Fruit fly (Drosophila melanogaster) whole organism, adult: ENCODE data around the gene Fntb.

Source experiments
- CG11617 ChIP-seq: fragments of 200-800 bp; sonication (Bioruptor generic); optimal IDR thresholded peaks from 2 replicates; lab custom pipeline; 2017; ENCODE audit warnings: mild to moderate bottlenecking, missing biosample characterization, missing genetic modification reagents, missing genetic modification characterization
- CG14711 ChIP-seq: fragments of 200-800 bp; sonication (Bioruptor generic); optimal IDR thresholded peaks from 2 replicates; lab custom pipeline; 2018; ENCODE audit warnings: missing biosample characterization, mild to moderate bottlenecking, missing genetic modification characterization, moderate library complexity
- CG1620 ChIP-seq: fragments of 200-800 bp; sonication (Bioruptor generic); optimal IDR thresholded peaks from 2 replicates; lab custom pipeline; 2016; ENCODE audit warnings: missing biosample characterization, missing genetic modification characterization
- CG33017 ChIP-seq: fragments of 200-800 bp; sonication (Bioruptor generic); optimal IDR thresholded peaks from 2 replicates; lab custom pipeline; 2018; ENCODE audit warnings: missing biosample characterization, mild to moderate bottlenecking, missing genetic modification characterization, moderate library complexity
- CG5204 ChIP-seq: fragments of 200-800 bp; sonication (Bioruptor generic); optimal IDR thresholded peaks from 2 replicates; lab custom pipeline; 2016; ENCODE audit warnings: missing biosample characterization, missing genetic modification characterization
- CG7045 ChIP-seq: fragments of 200-800 bp; sonication (Bioruptor generic); optimal IDR thresholded peaks from 2 replicates; lab custom pipeline; 2017; ENCODE audit warnings: missing biosample characterization, mild to moderate bottlenecking, missing genetic modification characterization
- Clk ChIP-seq: fragments of 200-800 bp; sonication (Bioruptor generic); optimal IDR thresholded peaks from 2 replicates; lab custom pipeline; 2017; ENCODE audit warnings: missing biosample characterization, missing genetic modification characterization
- Crg-1 ChIP-seq: fragments of 200-800 bp; sonication (Bioruptor generic); optimal IDR thresholded peaks from 2 replicates; lab custom pipeline; 2016; ENCODE audit warnings: missing biosample characterization, missing genetic modification characterization
- bab1 ChIP-seq: fragments of 200-800 bp; sonication (Bioruptor generic); optimal IDR thresholded peaks from 3 replicates; lab custom pipeline; 2019; ENCODE audit warnings: missing biosample characterization, mild to moderate bottlenecking, missing genetic modification characterization, moderate library complexity
- kay ChIP-seq: fragments of 200-800 bp; sonication (Bioruptor generic); peaks from one replicate; lab custom pipeline; 2016; ENCODE audit warnings: missing biosample characterization, missing genetic modification characterization, borderline replicate concordance
- ovo ChIP-seq: fragments of 200-800 bp; sonication (Bioruptor generic); optimal IDR thresholded peaks from 2 replicates; lab custom pipeline; 2016; ENCODE audit warnings: missing biosample characterization, missing genetic modification characterization
- pad ChIP-seq: fragments of 200-800 bp; sonication (Bioruptor generic); optimal IDR thresholded peaks from 3 replicates; lab custom pipeline; 2017; ENCODE audit warnings: missing biosample characterization, missing genetic modification characterization, mild to moderate bottlenecking, moderate library complexity, missing genetic modification reagents

- TF ChIP-seq ovo (GFP tag; lab: Kevin White, UChicago) = no peak
- no peak for TF ChIP-seq CG7045 (GFP tag; lab: Kevin White, UChicago)
- no peak for TF ChIP-seq pad
- TF ChIP-seq CG33017 = no peak
- no peak for TF ChIP-seq CG5204 (GFP tag; lab: Kevin White, UChicago)
- no peak for TF ChIP-seq CG1620 (GFP tag; lab: Kevin White, UChicago)
- no peak for TF ChIP-seq CG14711 (tag; lab: Kevin White, UChicago)
- no peak for TF ChIP-seq kay (GFP tag; lab: Kevin White, UChicago)
- TF ChIP-seq Crg-1 = no peak
- no peak for TF ChIP-seq bab1 (GFP tag; lab: Kevin White, UChicago)
- TF ChIP-seq CG11617 (GFP tag; lab: Kevin White, UChicago) = no peak
- no peak for TF ChIP-seq Clk (GFP tag; lab: Kevin White, UChicago)
These were observed 26.2 kb upstream of the Fntb start for dm6 chr3R:16406618-16407017.
